Worm (Caenorhabditis elegans) whole organism, midembryonic: Measurements from ENCODE around the gene aqp-11.

Source experiments
- T22C8.4 ChIP-seq: fragments of 200-800 bp; sonication (Bioruptor generic); IDR thresholded peaks from 2 replicates; pipeline ENCODE4 v1.3.6; 2022; ENCODE audit warnings: missing genetic modification characterization, missing compliant biosample characterization
- cog-1 ChIP-seq: sonication (generic microtip); optimal IDR thresholded peaks from 2 replicates; lab custom pipeline; 2016; ENCODE audit warnings: missing genetic modification characterization, missing compliant biosample characterization
- flt-1 ChIP-seq: fragments of 200-800 bp; sonication (Bioruptor generic); IDR thresholded peaks from 2 replicates; pipeline ENCODE4 v1.3.6; 2022; ENCODE audit warnings: missing genetic modification characterization, missing compliant biosample characterization
- klf-2 ChIP-seq: fragments of 200-800 bp; sonication (Bioruptor generic); conservative IDR thresholded peaks from 2 replicates; pipeline ENCODE4 v1.3.6; 2022; ENCODE audit warnings: missing genetic modification reagents, missing genetic modification characterization, missing compliant biosample characterization
- med-1 ChIP-seq: sonication (generic microtip); optimal IDR thresholded peaks from 2 replicates; lab custom pipeline; 2017; ENCODE audit warnings: missing genetic modification characterization, mild to moderate bottlenecking, missing compliant biosample characterization, antibody characterized with exemption, missing genetic modification reagents; ENCODE audit not compliant: insufficient read depth
- ref-1 ChIP-seq: fragments of 200-800 bp; sonication (Bioruptor generic); conservative IDR thresholded peaks from 2 replicates; pipeline ENCODE4 v1.3.6; 2022; ENCODE audit warnings: missing genetic modification reagents, missing genetic modification characterization, missing compliant biosample characterization
- tab-1 ChIP-seq: fragments of 200-800 bp; sonication (Bioruptor generic); IDR thresholded peaks from 2 replicates; pipeline ENCODE4 v1.3.6; 2022; ENCODE audit warnings: missing genetic modification characterization, missing compliant biosample characterization
- ztf-23 ChIP-seq: fragments of 200-800 bp; sonication (Bioruptor generic); IDR thresholded peaks from 2 replicates; pipeline ENCODE4 v1.3.6; 2022; ENCODE audit warnings: missing genetic modification reagents, missing genetic modification characterization, missing compliant biosample characterization
- ztf-29 ChIP-seq: fragments of 200-800 bp; sonication (Bioruptor generic); IDR thresholded peaks from 2 replicates; pipeline ENCODE4 v1.3.6; 2022; ENCODE audit warnings: missing genetic modification reagents, missing genetic modification characterization, missing compliant biosample characterization

aqp-11 gene

DNA sequence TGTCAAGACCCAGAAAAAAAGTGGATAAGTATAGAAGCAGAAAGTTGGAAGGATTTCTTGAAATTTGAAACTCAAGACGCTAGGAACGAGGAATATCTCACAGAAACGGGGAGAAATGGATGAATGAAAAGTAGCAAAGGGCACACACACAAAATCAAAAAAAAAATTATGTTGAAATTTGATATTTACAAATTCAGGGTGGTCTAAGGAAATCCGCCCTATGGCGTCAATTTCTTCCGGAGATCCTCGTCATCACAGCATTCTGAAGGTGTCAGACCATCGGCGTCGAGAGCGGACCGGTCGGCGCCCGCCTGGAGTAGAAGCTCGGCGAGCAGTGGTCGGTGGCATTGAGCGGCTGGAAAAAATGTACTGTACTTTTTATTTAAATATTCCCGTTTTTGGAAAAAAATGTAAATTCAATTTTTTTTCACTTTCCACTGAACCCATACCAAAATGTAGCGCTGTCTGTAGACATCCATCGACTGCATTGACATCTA, 33.0 kb upstream of the aqp-11 start:
- no peak for TF ChIP-seq T22C8.4 (GFP tag; lab: Robert Waterston, UW)
- no peak for TF ChIP-seq med-1 (GFP tag; lab: Kevin White, UChicago)
- no peak for TF ChIP-seq ref-1

DNA sequence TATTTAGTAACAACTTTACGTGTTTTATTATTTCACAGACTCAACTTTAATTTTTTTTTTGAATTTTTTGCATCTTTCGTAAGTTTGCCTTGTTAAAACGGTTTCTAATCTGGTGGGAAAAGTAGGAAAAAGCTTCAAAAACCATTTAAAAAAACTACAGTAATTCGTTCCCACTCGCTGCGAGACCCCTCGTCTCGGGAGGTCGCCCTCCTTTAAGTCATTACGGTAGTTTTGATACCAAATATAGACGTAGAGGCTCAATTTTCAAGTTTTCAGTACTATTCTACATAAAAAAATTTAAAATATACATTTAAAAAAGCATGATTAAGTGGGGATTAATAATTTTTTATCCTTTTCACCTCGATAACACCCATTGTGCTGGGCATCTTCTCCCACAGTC, 32.2 kb upstream of the aqp-11 start:
- TF ChIP-seq ref-1 (no peak), klf-2 (GFP tag; lab: Robert Waterston, UW) (no peak), cog-1 (no peak), T22C8.4 (GFP tag; lab: Robert Waterston, UW) (no peak), med-1 (GFP tag; lab: Kevin White, UChicago) (no peak), ztf-23 (no peak), tab-1 (GFP tag; lab: Robert Waterston, UW) (no peak), ztf-29 (GFP tag; lab: Robert Waterston, UW) (no peak), flt-1 (GFP tag; lab: Robert Waterston, UW) (no peak)

DNA sequence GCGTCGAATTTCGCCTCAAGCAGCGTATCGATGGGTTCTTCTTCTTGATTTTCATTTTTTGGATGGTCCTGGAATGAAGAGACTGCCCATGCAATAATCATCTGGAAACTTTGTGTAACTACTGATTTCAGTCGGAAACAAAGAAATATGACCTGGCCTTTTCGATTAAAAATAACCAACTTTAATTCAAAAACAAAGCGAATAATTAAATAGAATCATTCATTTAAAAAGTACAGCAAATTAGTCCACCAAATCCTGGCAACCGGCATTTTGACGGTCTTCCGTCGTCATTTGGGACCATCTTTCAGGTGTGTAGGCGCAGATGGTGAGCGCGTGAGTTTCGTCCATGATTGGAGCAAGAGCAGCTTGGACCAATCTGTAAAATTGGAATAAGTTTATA, 31.5 kb upstream of the aqp-11 start, which contains the start of gene acbp-5:
Gene acbp-5, minus strand, starts transcription at position 101 of the 400 bp plus-strand sequence.
- TF ChIP-seq T22C8.4 (GFP tag; lab: Robert Waterston, UW) (no peak), klf-2 (GFP tag; lab: Robert Waterston, UW) (no peak), med-1 (GFP tag; lab: Kevin White, UChicago) (no peak), tab-1 (GFP tag; lab: Robert Waterston, UW) (no peak), ztf-29 (GFP tag; lab: Robert Waterston, UW) (no peak), flt-1 (GFP tag; lab: Robert Waterston, UW) (no peak), ztf-23 (no peak), cog-1 (no peak), ref-1 (no peak)

DNA sequence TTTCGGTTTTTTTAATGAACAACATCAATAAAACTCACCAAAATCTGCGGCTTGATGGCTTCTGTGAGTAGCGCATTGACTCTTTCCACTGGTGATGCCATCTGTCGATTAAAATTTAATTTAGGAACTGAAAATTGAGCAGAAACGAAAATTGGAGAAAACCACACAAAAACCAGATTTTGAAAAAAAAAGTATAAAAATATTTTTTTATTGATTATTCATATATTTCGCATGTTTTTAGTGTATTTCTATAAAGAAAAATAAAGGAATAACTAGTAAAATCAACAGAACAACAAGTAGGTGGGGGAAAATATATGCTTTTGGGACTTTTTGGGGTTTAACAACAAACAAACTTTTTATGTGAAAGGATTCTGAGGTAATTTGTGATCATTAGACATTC, 30.9 kb upstream of the aqp-11 start, which contains the start of gene T12D8.10:
Gene T12D8.10, minus strand, starts transcription at position 101 of the 400 bp plus-strand sequence.
- TF ChIP-seq ztf-29 (GFP tag; lab: Robert Waterston, UW) (no peak), ztf-23 (no peak), tab-1 (GFP tag; lab: Robert Waterston, UW) (no peak), T22C8.4 (GFP tag; lab: Robert Waterston, UW) (no peak), cog-1 (no peak), med-1 (GFP tag; lab: Kevin White, UChicago) (no peak), klf-2 (GFP tag; lab: Robert Waterston, UW) (no peak), ref-1 (no peak), flt-1 (GFP tag; lab: Robert Waterston, UW) (no peak)

DNA sequence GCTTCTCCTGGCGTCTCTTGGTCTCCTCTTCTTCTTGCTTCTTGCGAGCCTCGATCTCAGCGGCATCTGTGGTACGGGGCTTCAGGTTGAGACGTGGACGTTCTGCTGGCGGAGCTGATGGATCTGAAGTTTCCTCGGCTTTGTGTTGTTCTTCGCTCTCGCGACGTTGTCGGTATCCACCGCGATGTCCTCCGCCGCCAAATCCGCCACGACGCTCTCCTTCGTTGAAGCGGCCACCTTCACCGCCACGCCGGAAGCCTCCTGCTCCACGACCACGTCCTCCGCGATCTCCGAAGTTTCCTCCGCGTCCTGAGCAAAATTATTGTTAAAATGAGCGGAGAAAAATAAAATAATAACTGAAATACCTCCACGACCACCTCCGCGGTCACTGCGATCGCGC, 30.3 kb upstream of the aqp-11 start:
- no peak for TF ChIP-seq ztf-29 (GFP tag; lab: Robert Waterston, UW)
- no peak for TF ChIP-seq ztf-23
- TF ChIP-seq klf-2 (GFP tag; lab: Robert Waterston, UW) = no peak
- TF ChIP-seq ref-1 = no peak
- no peak for TF ChIP-seq flt-1 (GFP tag; lab: Robert Waterston, UW)
- no peak for TF ChIP-seq med-1 (GFP tag; lab: Kevin White, UChicago)
- TF ChIP-seq T22C8.4 (GFP tag; lab: Robert Waterston, UW) = no peak
- no peak for TF ChIP-seq tab-1 (GFP tag; lab: Robert Waterston, UW)

DNA sequence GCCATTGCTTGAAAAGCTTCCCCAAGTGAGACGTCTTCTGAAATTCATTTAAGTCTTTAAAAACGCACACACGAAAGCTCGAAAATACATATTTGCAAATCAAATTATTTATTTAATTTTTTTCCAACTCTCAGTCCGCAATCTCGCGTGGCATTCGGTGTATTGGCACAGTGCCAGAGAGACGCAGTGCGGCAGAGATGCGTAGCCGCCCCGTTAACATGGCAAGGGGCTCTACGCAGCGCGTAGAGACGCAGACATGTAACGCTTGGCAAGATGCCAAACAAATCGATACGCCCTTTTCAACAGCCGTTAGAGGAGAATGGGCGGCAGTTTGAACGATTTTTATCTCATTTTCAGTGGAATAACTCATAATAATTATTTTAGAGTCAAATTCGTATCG, 29.5 kb upstream of the aqp-11 start, which contains the start of the genes drr-2 and set-16:
Gene drr-2, minus strand, starts transcription at position 37 of the 400 bp plus-strand sequence.
Gene set-16, plus strand, starts transcription at position 383 of the 400 bp plus-strand sequence.
- no peak for TF ChIP-seq tab-1 (GFP tag; lab: Robert Waterston, UW)
- peak; percentile 31 for TF ChIP-seq med-1 (GFP tag; lab: Kevin White, UChicago)
- TF ChIP-seq ztf-23 = peak; percentile 100
- peak; percentile 84 for TF ChIP-seq flt-1 (GFP tag; lab: Robert Waterston, UW)
- TF ChIP-seq cog-1 = peak; percentile 98
- TF ChIP-seq ztf-29 (GFP tag; lab: Robert Waterston, UW) = no peak; the same call in 1 of the 2 replicates
- TF ChIP-seq T22C8.4 (GFP tag; lab: Robert Waterston, UW) = peak; percentile 96
- TF ChIP-seq klf-2 (GFP tag; lab: Robert Waterston, UW) = no peak
- no peak for TF ChIP-seq ref-1

DNA sequence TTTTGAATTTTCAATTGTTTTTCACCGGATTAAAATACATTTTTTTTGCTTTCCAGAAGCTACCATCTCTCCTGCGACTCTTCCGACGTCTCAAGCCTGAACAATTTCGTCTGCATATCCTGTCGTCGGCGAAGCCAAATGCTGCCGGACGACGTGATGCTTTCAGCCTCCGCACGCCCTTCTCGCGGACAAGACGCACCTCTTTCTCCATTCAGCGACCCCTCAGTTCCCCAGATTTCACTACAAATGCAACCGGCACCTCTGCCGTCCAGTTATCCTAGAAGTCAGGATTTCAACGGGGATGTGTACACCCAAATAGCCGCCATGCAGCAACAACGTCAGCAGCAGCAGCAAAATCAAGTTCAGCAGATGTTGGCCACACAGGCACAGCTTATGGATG, 28.8 kb upstream of the aqp-11 start:
- TF ChIP-seq ztf-23 = no peak
- 0 out of 2 replicates have a peak, but pooled peaks have one; percentile 18 for TF ChIP-seq flt-1 (GFP tag; lab: Robert Waterston, UW)

DNA sequence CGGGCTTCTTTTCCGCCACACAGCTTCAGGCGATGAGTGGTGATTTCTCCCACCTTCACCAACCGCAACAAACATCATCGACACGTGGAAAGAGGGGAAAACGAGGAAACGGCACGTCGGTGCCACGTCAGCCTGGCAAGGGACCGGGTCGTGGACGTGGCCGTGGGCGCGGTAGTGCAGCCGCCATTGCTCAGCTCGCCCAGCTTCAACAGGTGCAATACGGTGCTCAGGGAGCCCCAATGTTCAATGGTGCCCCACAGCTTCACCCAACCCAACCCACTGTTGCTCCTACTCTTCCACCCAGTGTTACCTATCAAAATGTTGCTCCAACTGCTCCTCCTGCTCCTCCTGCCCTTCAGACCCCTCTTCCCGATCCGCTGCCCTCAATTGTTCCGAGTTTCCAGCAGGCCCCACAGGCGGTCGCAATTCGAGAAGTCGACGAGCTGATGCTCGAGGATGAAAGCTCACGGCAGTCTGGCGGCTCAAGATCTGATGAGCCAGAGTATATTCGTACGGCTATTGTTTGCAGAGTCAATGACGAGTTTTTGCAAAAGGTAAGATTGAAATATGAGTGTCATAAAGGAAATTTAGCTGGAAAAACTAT, 27.1 kb upstream of the aqp-11 start:
- no peak for TF ChIP-seq ztf-29 (GFP tag; lab: Robert Waterston, UW)
- no peak for TF ChIP-seq ztf-23
- TF ChIP-seq klf-2 (GFP tag; lab: Robert Waterston, UW) = no peak
- TF ChIP-seq med-1 (GFP tag; lab: Kevin White, UChicago) = no peak
- TF ChIP-seq flt-1 (GFP tag; lab: Robert Waterston, UW) = peak; percentile 48; the same call in 1 of the 2 replicates
- no peak for TF ChIP-seq ref-1
- no peak for TF ChIP-seq cog-1
- TF ChIP-seq T22C8.4 (GFP tag; lab: Robert Waterston, UW) = no peak

DNA sequence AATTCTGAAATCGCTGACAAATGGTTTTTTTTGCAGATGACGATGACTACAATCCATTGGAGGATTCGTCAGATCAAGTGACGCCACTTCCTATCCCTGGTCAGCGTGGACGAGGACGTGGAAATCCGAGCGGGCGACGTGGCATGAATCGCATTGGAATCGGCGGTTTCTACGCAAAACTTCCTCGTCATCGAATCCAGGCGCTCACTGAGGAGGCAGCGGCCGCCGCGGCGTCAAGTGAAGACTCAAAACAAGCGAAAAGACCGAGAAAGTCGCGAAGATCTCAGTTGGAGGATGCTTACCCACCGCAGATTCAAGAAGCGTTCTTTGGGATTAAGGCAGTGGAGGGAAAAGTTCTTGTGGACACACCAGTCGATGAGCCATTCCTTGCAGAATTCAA, 24.5 kb upstream of the aqp-11 start:
- TF ChIP-seq T22C8.4 (GFP tag; lab: Robert Waterston, UW) = no peak
- TF ChIP-seq tab-1 (GFP tag; lab: Robert Waterston, UW) = no peak
- TF ChIP-seq ztf-29 (GFP tag; lab: Robert Waterston, UW) = no peak
- no peak for TF ChIP-seq ztf-23
- TF ChIP-seq cog-1 = no peak

DNA sequence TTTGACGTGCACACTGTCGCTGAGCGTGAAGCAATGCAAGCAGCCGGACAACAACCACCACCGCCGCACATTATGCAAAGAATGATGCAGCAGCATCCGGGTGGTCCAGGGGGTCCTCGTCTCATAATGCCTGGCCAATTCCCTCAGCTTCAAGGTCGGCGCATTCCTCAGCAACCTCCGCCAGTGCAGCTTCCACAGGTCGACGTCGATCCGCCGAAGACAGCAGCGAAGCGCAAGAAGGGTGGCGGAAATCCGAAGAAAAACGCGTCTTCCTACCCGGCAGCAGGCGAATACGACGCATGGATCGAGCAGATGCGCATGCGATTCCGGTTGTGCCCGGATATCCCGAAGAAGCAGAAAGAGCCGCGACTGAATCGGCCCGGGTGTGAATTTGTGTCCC, 21.7 kb upstream of the aqp-11 start:
- TF ChIP-seq ztf-23 (0 out of 2 replicates have a peak, but pooled peaks have one; percentile 43), med-1 (GFP tag; lab: Kevin White, UChicago) (no peak)
